Worm (Caenorhabditis elegans) whole organism, early embryonic: ENCODE data around the gene aff-1.
A peak's percentile ranks its signal among the peaks of the same experiment; 100 is the strongest.

ENCODE experiments used
- B0310.2 ChIP-seq: sonication (generic microtip); optimal IDR thresholded peaks from 2 replicates; lab custom pipeline; 2016; ENCODE audit warnings: mild to moderate bottlenecking, missing genetic modification characterization, missing compliant biosample characterization
- ama-1 ChIP-seq: fragments of 150-350 bp; optimal IDR thresholded peaks from 2 replicates; lab custom pipeline; 2014
- ceh-36 ChIP-seq: sonication (generic microtip); optimal IDR thresholded peaks from 2 replicates; lab custom pipeline; 2016; ENCODE audit warnings: missing genetic modification characterization, inconsistent platforms, missing compliant biosample characterization
- ets-7 ChIP-seq: sonication (generic microtip); optimal IDR thresholded peaks from 2 replicates; lab custom pipeline; 2016; ENCODE audit warnings: missing genotype, missing genetic modification characterization, missing compliant biosample characterization
- flt-1 ChIP-seq: fragments of 200-800 bp; sonication (Bioruptor generic); IDR thresholded peaks from 2 replicates; pipeline ENCODE4 v1.3.6; 2022; ENCODE audit warnings: missing genetic modification characterization, missing compliant biosample characterization
- hmbx-1 ChIP-seq: sonication (generic microtip); optimal IDR thresholded peaks from 2 replicates; lab custom pipeline; 2016; ENCODE audit warnings: mild to moderate bottlenecking, missing genetic modification characterization, missing compliant biosample characterization
- hmg-4 ChIP-seq: fragments of 200-800 bp; sonication (Bioruptor generic); optimal IDR thresholded peaks from 2 replicates; lab custom pipeline; 2018; ENCODE audit warnings: mild to moderate bottlenecking, missing genetic modification characterization, missing compliant biosample characterization
- hnd-1 ChIP-seq: sonication (generic microtip); optimal IDR thresholded peaks from 2 replicates; lab custom pipeline; 2016; ENCODE audit warnings: missing genetic modification characterization, missing compliant biosample characterization
- scrt-1 ChIP-seq: fragments of 200-800 bp; sonication (Bioruptor generic); IDR thresholded peaks from 2 replicates; pipeline ENCODE4 v1.3.6; 2022; ENCODE audit warnings: missing genetic modification characterization, missing compliant biosample characterization
- tbx-11 ChIP-seq: fragments of 200-800 bp; sonication (Bioruptor generic); IDR thresholded peaks from 2 replicates; pipeline ENCODE4 v1.3.6; 2022; ENCODE audit warnings: missing genetic modification characterization, missing compliant biosample characterization
- tbx-37 ChIP-seq: fragments of 200-800 bp; sonication (Bioruptor generic); conservative IDR thresholded peaks from 2 replicates; pipeline ENCODE4 v1.3.6; 2022; ENCODE audit warnings: missing genetic modification reagents, missing genetic modification characterization, missing compliant biosample characterization

DNA sequence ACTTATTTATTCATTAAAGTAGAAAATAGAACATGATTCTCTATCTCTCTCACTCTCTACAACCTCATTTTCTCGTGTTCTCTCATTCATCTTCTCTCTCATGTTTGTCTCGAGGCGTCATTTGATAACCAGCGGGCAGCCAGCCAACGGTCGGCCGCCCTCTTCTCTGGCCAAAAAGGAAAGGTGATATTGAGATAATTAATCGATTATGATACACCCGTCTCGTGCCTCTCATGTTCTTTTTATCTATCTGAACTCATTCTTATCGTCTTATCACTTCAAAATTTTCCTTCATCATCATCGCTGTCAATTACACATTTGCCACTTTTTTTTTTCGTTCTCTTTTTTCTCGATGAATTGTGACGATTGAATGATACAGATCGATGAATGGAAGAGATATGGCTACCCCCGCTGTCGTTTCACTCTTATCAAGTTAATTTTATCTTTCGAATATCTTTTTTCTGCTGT lies 20.9 kb downstream of the aff-1 start:
- TF ChIP-seq B0310.2 (tag; lab: Kevin White, UChicago) (no peak), scrt-1 (GFP tag; lab: Robert Waterston, UW) (no peak), hnd-1 (no peak), ama-1 (no peak), tbx-37 (GFP tag; lab: Robert Waterston, UW) (no peak), flt-1 (GFP tag; lab: Robert Waterston, UW) (no peak), tbx-11 (no peak), hmg-4 (peak; percentile 14), hmbx-1 (no peak), ets-7 (tag; lab: Kevin White, UChicago) (no peak), ceh-36 (tag; lab: Kevin White, UChicago) (no peak)
